Worm (Caenorhabditis elegans) whole organism, L4 larva: ENCODE data around the gene F22B3.8.

Experiments used
- F49E8.2 ChIP-seq: sonication (generic microtip); optimal IDR thresholded peaks from 2 replicates; lab custom pipeline; 2016; ENCODE audit warnings: missing compliant biosample characterization, mild to moderate bottlenecking, missing genetic modification characterization, borderline replicate concordance
- ZK546.5 ChIP-seq, 2 experiments: sonication (generic microtip); optimal IDR thresholded peaks; 2 replicates each; lab custom pipeline; 2017; ENCODE audit warnings: missing biosample characterization in 2 of 2, missing genetic modification characterization in 2 of 2

- TF ChIP-seq F49E8.2 (tag; lab: Kevin White, UChicago) (no peak), ZK546.5 (tag; optimal IDR thresholded peaks at IDR 0.05; lab: Kevin White, UChicago) (no peak)
Observed at ce11 chrIV:11455824-11456223, 31.1 kb upstream of the F22B3.8 start.
